Fruit fly (Drosophila melanogaster) whole organism, pupa: ENCODE measurements around the gene MFS10.

Source experiments
- CG10348 ChIP-seq: fragments of 200-800 bp; sonication (Bioruptor generic); IDR thresholded peaks from 2 replicates; pipeline ENCODE4 v1.3.6; 2022; ENCODE audit warnings: missing biosample characterization, missing genetic modification characterization
- CG12605 ChIP-seq: fragments of 200-800 bp; sonication (Bioruptor generic); IDR thresholded peaks from 2 replicates; pipeline ENCODE4 v1.3.6; 2022; ENCODE audit warnings: missing biosample characterization, missing genetic modification characterization
- CG13204 ChIP-seq: fragments of 200-800 bp; sonication (Bioruptor generic); optimal IDR thresholded peaks from 2 replicates; lab custom pipeline; 2018; ENCODE audit warnings: missing biosample characterization, mild to moderate bottlenecking, missing genetic modification characterization, moderate library complexity
- CG14655 ChIP-seq: fragments of 200-800 bp; sonication (Bioruptor generic); optimal IDR thresholded peaks from 3 replicates; lab custom pipeline; 2017; ENCODE audit warnings: mild to moderate bottlenecking, missing biosample characterization, missing genetic modification reagents, missing genetic modification characterization
- CG15710 ChIP-seq: fragments of 200-800 bp; sonication (Bioruptor generic); optimal IDR thresholded peaks from 2 replicates; lab custom pipeline; 2018; ENCODE audit warnings: missing biosample characterization, mild to moderate bottlenecking, missing genetic modification characterization, moderate library complexity
- CG17806 ChIP-seq: fragments of 200-800 bp; sonication (Bioruptor generic); optimal IDR thresholded peaks from 2 replicates; lab custom pipeline; 2018; ENCODE audit warnings: missing biosample characterization, mild to moderate bottlenecking, missing genetic modification characterization, moderate library complexity
- CG32121 ChIP-seq: fragments of 200-800 bp; sonication (Bioruptor generic); IDR thresholded peaks from 2 replicates; pipeline ENCODE4 v1.3.6; 2022; ENCODE audit warnings: missing biosample characterization, missing genetic modification characterization
- CG34367 ChIP-seq: fragments of 200-800 bp; sonication (Bioruptor generic); optimal IDR thresholded peaks from 2 replicates; lab custom pipeline; 2018; ENCODE audit warnings: missing biosample characterization, mild to moderate bottlenecking, missing genetic modification characterization
- CG4496 ChIP-seq: fragments of 200-800 bp; sonication (Bioruptor generic); IDR thresholded peaks from 3 replicates; pipeline ENCODE4 v1.3.6; 2022; ENCODE audit warnings: missing biosample characterization, missing genetic modification characterization
- CG8159 ChIP-seq: fragments of 200-800 bp; sonication (Bioruptor generic); optimal IDR thresholded peaks from 3 replicates; lab custom pipeline; 2018; ENCODE audit warnings: missing biosample characterization, mild to moderate bottlenecking, missing genetic modification characterization, moderate library complexity
- CG8301 ChIP-seq: fragments of 200-800 bp; sonication (Bioruptor generic); optimal IDR thresholded peaks from 2 replicates; lab custom pipeline; 2018; ENCODE audit warnings: missing biosample characterization, mild to moderate bottlenecking, missing genetic modification characterization
- CG9948 ChIP-seq: fragments of 200-800 bp; sonication (Bioruptor generic); optimal IDR thresholded peaks from 2 replicates; lab custom pipeline; 2018; ENCODE audit warnings: missing biosample characterization, mild to moderate bottlenecking, missing genetic modification characterization, moderate library complexity
- D1 ChIP-seq: fragments of 200-800 bp; sonication (Bioruptor generic); optimal IDR thresholded peaks from 2 replicates; lab custom pipeline; 2018; ENCODE audit warnings: missing biosample characterization, mild to moderate bottlenecking, missing genetic modification characterization, moderate library complexity
- EcR ChIP-seq: fragments of 200-800 bp; sonication (Bioruptor generic); optimal IDR thresholded peaks from 3 replicates; lab custom pipeline; 2019; ENCODE audit warnings: missing biosample characterization, missing genetic modification characterization, mild to moderate bottlenecking, moderate library complexity, missing genetic modification reagents
- Ets98B ChIP-seq: fragments of 200-800 bp; sonication (Bioruptor generic); IDR thresholded peaks from 2 replicates; pipeline ENCODE4 v1.3.6; 2022; ENCODE audit warnings: missing biosample characterization, missing genetic modification characterization
- Pif1A ChIP-seq: fragments of 200-800 bp; sonication (Bioruptor generic); optimal IDR thresholded peaks from 3 replicates; lab custom pipeline; 2016; ENCODE audit warnings: missing biosample characterization, missing genetic modification characterization
- Pif1B ChIP-seq: fragments of 200-800 bp; sonication (Bioruptor generic); optimal IDR thresholded peaks from 3 replicates; lab custom pipeline; 2016; ENCODE audit warnings: missing biosample characterization, missing genetic modification characterization
- Snoo ChIP-seq: fragments of 200-800 bp; sonication (Bioruptor generic); optimal IDR thresholded peaks from 3 replicates; lab custom pipeline; 2017; ENCODE audit warnings: missing biosample characterization, mild to moderate bottlenecking, missing genetic modification characterization, inconsistent platforms
- fd96Ca ChIP-seq: fragments of 200-800 bp; sonication (Bioruptor generic); IDR thresholded peaks from 3 replicates; pipeline ENCODE4 v1.3.6; 2022; ENCODE audit warnings: missing biosample characterization, missing genetic modification characterization
- gl ChIP-seq: fragments of 200-800 bp; sonication (Bioruptor generic); optimal IDR thresholded peaks from 2 replicates; lab custom pipeline; 2018; ENCODE audit warnings: missing biosample characterization, mild to moderate bottlenecking, missing genetic modification characterization
- rn ChIP-seq: fragments of 200-800 bp; sonication (Bioruptor generic); IDR thresholded peaks from 2 replicates; pipeline ENCODE4 v1.3.6; 2022; ENCODE audit warnings: missing biosample characterization, missing genetic modification characterization

MFS10 gene

dm6 chrX:13130175-13130822 is 1.5 kb downstream of the MFS10 start:
- TF ChIP-seq CG8301 (tag; lab: Kevin White, UChicago), result peak; percentile 75
- peak; percentile 84 for TF ChIP-seq CG14655 (GFP tag; lab: Kevin White, UChicago)
- TF ChIP-seq EcR (GFP tag; lab: Kevin White, UChicago), result no peak
- TF ChIP-seq CG12605, result peak; percentile 15; the same call in 1 of the 2 replicates
- no peak for TF ChIP-seq CG10348 (GFP tag; lab: Robert Waterston, UW)
- no peak for TF ChIP-seq Ets98B
- TF ChIP-seq CG8159, result peak; percentile 74
- peak; percentile 18 for TF ChIP-seq D1 (tag; lab: Kevin White, UChicago)
- TF ChIP-seq CG13204 (GFP tag; lab: Kevin White, UChicago), result no peak
- TF ChIP-seq CG4496 (GFP tag; lab: Robert Waterston, UW), result peak; percentile 50; the same call in 1 of the 3 replicates
- TF ChIP-seq rn (GFP tag; lab: Robert Waterston, UW), result no peak
- TF ChIP-seq gl (tag; lab: Kevin White, UChicago), result no peak
- TF ChIP-seq CG32121 (GFP tag; lab: Robert Waterston, UW), result no peak
- peak; percentile 70 for TF ChIP-seq CG15710 (tag; lab: Kevin White, UChicago)
- TF ChIP-seq CG17806 (tag; lab: Kevin White, UChicago), result peak; percentile 60
- TF ChIP-seq Pif1B (GFP tag; lab: Kevin White, UChicago), result peak; percentile 45
- peak; percentile 66 for TF ChIP-seq CG9948 (tag; lab: Kevin White, UChicago)
- TF ChIP-seq CG34367, result peak; percentile 47
- peak; percentile 71 for TF ChIP-seq Pif1A (GFP tag; lab: Kevin White, UChicago)
- peak; percentile 51 for TF ChIP-seq Snoo (tag; lab: Kevin White, UChicago)
- TF ChIP-seq fd96Ca (GFP tag; lab: Robert Waterston, UW), result no peak

dm6 chrX:13131063-13131773 is 2.4 kb downstream of the MFS10 start:
- TF ChIP-seq CG34367 (peak; percentile 92), CG17806 (tag; lab: Kevin White, UChicago) (peak; percentile 89), D1 (tag; lab: Kevin White, UChicago) (peak; percentile 72), CG13204 (GFP tag; lab: Kevin White, UChicago) (peak; percentile 91), CG9948 (tag; lab: Kevin White, UChicago) (peak; percentile 92), Pif1B (GFP tag; lab: Kevin White, UChicago) (peak; percentile 95), CG32121 (GFP tag; lab: Robert Waterston, UW) (peak; percentile 99), EcR (GFP tag; lab: Kevin White, UChicago) (no peak), CG8301 (tag; lab: Kevin White, UChicago) (peak; percentile 98), CG14655 (GFP tag; lab: Kevin White, UChicago) (peak; percentile 98), CG10348 (GFP tag; lab: Robert Waterston, UW) (peak; percentile 98), CG15710 (tag; lab: Kevin White, UChicago) (peak; percentile 91), Pif1A (GFP tag; lab: Kevin White, UChicago) (peak; percentile 96), CG8159 (peak; percentile 87), rn (GFP tag; lab: Robert Waterston, UW) (peak; percentile 98), gl (tag; lab: Kevin White, UChicago) (peak; percentile 87), Snoo (tag; lab: Kevin White, UChicago) (peak; percentile 98), CG4496 (GFP tag; lab: Robert Waterston, UW) (peak; percentile 100), fd96Ca (GFP tag; lab: Robert Waterston, UW) (peak; percentile 100), CG12605 (peak; percentile 98), Ets98B (peak; percentile 100)

- TF ChIP-seq Pif1B (GFP tag; lab: Kevin White, UChicago) (no peak), EcR (GFP tag; lab: Kevin White, UChicago) (no peak), CG4496 (GFP tag; lab: Robert Waterston, UW) (no peak), rn (GFP tag; lab: Robert Waterston, UW) (no peak), CG15710 (tag; lab: Kevin White, UChicago) (no peak), CG32121 (GFP tag; lab: Robert Waterston, UW) (no peak), CG8301 (tag; lab: Kevin White, UChicago) (no peak)
These were observed 6.0 kb downstream of the MFS10 start for dm6 chrX:13134811-13135210.

- TF ChIP-seq CG13204 (GFP tag; lab: Kevin White, UChicago) (no peak), CG12605 (no peak), CG34367 (no peak), CG10348 (GFP tag; lab: Robert Waterston, UW) (no peak), CG9948 (tag; lab: Kevin White, UChicago) (no peak), CG17806 (tag; lab: Kevin White, UChicago) (peak; percentile 32), Pif1A (GFP tag; lab: Kevin White, UChicago) (peak; percentile 54), fd96Ca (GFP tag; lab: Robert Waterston, UW) (peak; percentile 72; the same call in 2 of the 3 replicates), EcR (GFP tag; lab: Kevin White, UChicago) (no peak), CG15710 (tag; lab: Kevin White, UChicago) (no peak), CG8159 (peak; percentile 13), CG14655 (GFP tag; lab: Kevin White, UChicago) (peak; percentile 1), Pif1B (GFP tag; lab: Kevin White, UChicago) (peak; percentile 41), CG4496 (GFP tag; lab: Robert Waterston, UW) (peak; percentile 79; the same call in 2 of the 3 replicates), Snoo (tag; lab: Kevin White, UChicago) (peak; percentile 38), rn (GFP tag; lab: Robert Waterston, UW) (no peak), Ets98B (peak; percentile 60), CG32121 (GFP tag; lab: Robert Waterston, UW) (peak; percentile 63; the same call in 1 of the 2 replicates), D1 (tag; lab: Kevin White, UChicago) (no peak), gl (tag; lab: Kevin White, UChicago) (no peak), CG8301 (tag; lab: Kevin White, UChicago) (peak; percentile 39)
These were observed 6.9 kb downstream of the MFS10 start for dm6 chrX:13135702-13136101.
